Worm (Caenorhabditis elegans) whole organism, L1 larva: ENCODE measurements around the gene F48B9.3.

Source experiments
- ama-1 ChIP-seq: fragments of 150-350 bp; optimal IDR thresholded peaks from 2 replicates; lab custom pipeline; 2014
- dpl-1 ChIP-seq, 3 experiments: fragments of 150-350 bp in 2 of 3; sonication (generic microtip) in 1 of 3; optimal IDR thresholded peaks; 2 replicates each; lab custom pipeline; 2014 to 2017; ENCODE audit warnings: missing biosample characterization in 3 of 3, missing genetic modification characterization in 3 of 3, missing genetic modification reagents in 3 of 3
- egl-27 ChIP-seq, 2 experiments: fragments of 150-350 bp in 1 of 2; sonication (generic microtip); optimal IDR thresholded peaks; 3 replicates each; lab custom pipeline; 2017 to 2018; ENCODE audit warnings: missing biosample characterization in 2 of 2, missing genetic modification characterization in 2 of 2, missing genetic modification reagents in 2 of 2
- fos-1 ChIP-seq: fragments of 150-350 bp; optimal IDR thresholded peaks from 2 replicates; lab custom pipeline; 2014; ENCODE audit warnings: missing biosample characterization, missing genetic modification characterization
- mep-1 ChIP-seq: fragments of 150-350 bp; optimal IDR thresholded peaks from 2 replicates; lab custom pipeline; 2014; ENCODE audit warnings: missing biosample characterization, missing genetic modification characterization
- nhr-71 ChIP-seq: sonication (generic microtip); optimal IDR thresholded peaks from 2 replicates; lab custom pipeline; 2016; ENCODE audit warnings: mild to moderate bottlenecking, missing genetic modification characterization, moderate library complexity, missing compliant biosample characterization
- snu-23 ChIP-seq: sonication (generic microtip); optimal IDR thresholded peaks from 2 replicates; lab custom pipeline; 2016; ENCODE audit warnings: missing genetic modification characterization, missing compliant biosample characterization

ce11 chrX:2216242-2216641, 51.4 kb downstream of the F48B9.3 start:
- TF ChIP-seq ama-1 (lab: Kevin White, UChicago) = no peak
- TF ChIP-seq snu-23 = no peak
- no peak for TF ChIP-seq egl-27 (tag; optimal IDR thresholded peaks at IDR 0.05; lab: Kevin White, UChicago)
- no peak for TF ChIP-seq fos-1
- TF ChIP-seq mep-1 (tag; lab: Kevin White, UChicago) = no peak
- TF ChIP-seq nhr-71 (tag; lab: Kevin White, UChicago) = no peak
- no peak for TF ChIP-seq dpl-1 (GFP tag; optimal IDR thresholded peaks at IDR 0.05; lab: Kevin White, UChicago)
